Fruit fly (Drosophila melanogaster) whole organism, embryonic: Measurements from ENCODE around the gene CG13063.

ENCODE experiments used
- Ada2b ChIP-seq: fragments of 200-800 bp; sonication (Bioruptor generic); IDR thresholded peaks from 2 replicates; pipeline ENCODE4 v1.3.6; 2022; ENCODE audit warnings: missing biosample characterization, missing genetic modification characterization
- Atf6 ChIP-seq: fragments of 200-800 bp; sonication (Bioruptor generic); IDR thresholded peaks from 2 replicates; pipeline ENCODE4 v1.3.6; 2022; ENCODE audit warnings: missing biosample characterization, missing genetic modification characterization
- Bgb ChIP-seq: fragments of 200-800 bp; sonication (Bioruptor generic); IDR thresholded peaks from 2 replicates; pipeline ENCODE4 v1.3.6; 2022; ENCODE audit warnings: missing biosample characterization, missing genetic modification characterization; ENCODE audit not compliant: partially characterized antibody
- CG13775 ChIP-seq: fragments of 200-800 bp; sonication (Bioruptor generic); optimal IDR thresholded peaks from 3 replicates; lab custom pipeline; 2017; ENCODE audit warnings: missing biosample characterization, mild to moderate bottlenecking, missing genetic modification characterization
- CG14441 ChIP-seq: fragments of 200-800 bp; sonication (Bioruptor generic); IDR thresholded peaks from 2 replicates; pipeline ENCODE4 v1.3.6; 2022; ENCODE audit warnings: missing biosample characterization, missing genetic modification characterization
- CG1603 ChIP-seq: fragments of 200-800 bp; sonication (Bioruptor generic); optimal IDR thresholded peaks from 2 replicates; lab custom pipeline; 2019; ENCODE audit warnings: missing biosample characterization, mild to moderate bottlenecking, missing genetic modification characterization, moderate library complexity
- CG1647 ChIP-seq: fragments of 200-800 bp; sonication (Bioruptor generic); optimal IDR thresholded peaks from 3 replicates; lab custom pipeline; 2016; ENCODE audit warnings: missing biosample characterization, missing genetic modification characterization
- CG2202 ChIP-seq: fragments of 200-800 bp; sonication (Bioruptor generic); optimal IDR thresholded peaks from 2 replicates; lab custom pipeline; 2018; ENCODE audit warnings: missing biosample characterization, mild to moderate bottlenecking, missing genetic modification characterization
- CG31224 ChIP-seq: fragments of 200-800 bp; sonication (Bioruptor generic); IDR thresholded peaks from 2 replicates; pipeline ENCODE4 v1.3.6; 2022; ENCODE audit warnings: missing biosample characterization, missing genetic modification characterization
- CG32532 ChIP-seq: fragments of 200-800 bp; sonication (Bioruptor generic); IDR thresholded peaks from 2 replicates; pipeline ENCODE4 v1.3.6; 2022; ENCODE audit warnings: missing biosample characterization, missing genetic modification characterization
- CG3281 ChIP-seq: fragments of 200-800 bp; sonication (Bioruptor generic); optimal IDR thresholded peaks from 3 replicates; lab custom pipeline; 2017; ENCODE audit warnings: missing biosample characterization, mild to moderate bottlenecking, missing genetic modification characterization
- CG4282 ChIP-seq: fragments of 200-800 bp; sonication (Bioruptor generic); optimal IDR thresholded peaks from 2 replicates; lab custom pipeline; 2016; ENCODE audit warnings: missing biosample characterization, missing genetic modification characterization
- CG6175 ChIP-seq: fragments of 200-800 bp; sonication (Bioruptor generic); IDR thresholded peaks from 3 replicates; pipeline ENCODE4 v1.3.6; 2022; ENCODE audit warnings: missing biosample characterization, missing genetic modification characterization
- CG6854 ChIP-seq: fragments of 200-800 bp; sonication (Bioruptor generic); optimal IDR thresholded peaks from 3 replicates; lab custom pipeline; 2017; ENCODE audit warnings: missing biosample characterization, mild to moderate bottlenecking, missing genetic modification characterization
- CG7786 ChIP-seq: fragments of 200-800 bp; sonication (Bioruptor generic); optimal IDR thresholded peaks from 2 replicates; lab custom pipeline; 2016; ENCODE audit warnings: missing biosample characterization, missing genetic modification characterization
- CG8290 ChIP-seq, 3 experiments: fragments of 200-800 bp; sonication (Bioruptor generic); optimal IDR thresholded peaks; 2 replicates each; lab custom pipeline; 2016 to 2019; ENCODE audit warnings: missing biosample characterization in 3 of 3, missing genetic modification characterization in 3 of 3, mild to moderate bottlenecking in 2 of 3, moderate library complexity in 1 of 3
- D ChIP-seq, 2 experiments: fragments of 200-800 bp in 1 of 2; fragments of >200 bp in 1 of 2; sonication (Bioruptor generic) in 1 of 2; optimal IDR thresholded peaks; 2 replicates in 1 of 2; 3 replicates in 1 of 2; lab custom pipeline; 2017; ENCODE audit warnings: mild to moderate bottlenecking in 1 of 2, missing biosample characterization in 1 of 2, missing genetic modification characterization in 1 of 2, missing genetic modification reagents in 1 of 2
- Deaf1 ChIP-seq: fragments of 200-800 bp; optimal IDR thresholded peaks from 3 replicates; lab custom pipeline; 2019; ENCODE audit warnings: missing biosample characterization, mild to moderate bottlenecking, missing genetic modification characterization, moderate library complexity
- Dp ChIP-seq: fragments of 200-800 bp; sonication (Bioruptor generic); optimal IDR thresholded peaks from 2 replicates; lab custom pipeline; 2018; ENCODE audit warnings: missing biosample characterization, mild to moderate bottlenecking, missing genetic modification characterization, moderate library complexity
- Ets65A ChIP-seq: fragments of 200-800 bp; sonication (Bioruptor generic); peaks from one replicate; lab custom pipeline; 2016; ENCODE audit warnings: missing biosample characterization, missing genetic modification characterization
- Fer3 ChIP-seq: fragments of 200-800 bp; sonication (Bioruptor generic); optimal IDR thresholded peaks from 2 replicates; lab custom pipeline; 2018; ENCODE audit warnings: missing biosample characterization, mild to moderate bottlenecking, missing genetic modification characterization, moderate library complexity
- Hmx ChIP-seq: fragments of 200-800 bp; sonication (Bioruptor generic); optimal IDR thresholded peaks from 2 replicates; lab custom pipeline; 2016; ENCODE audit warnings: missing biosample characterization, missing genetic modification characterization
- Lhr ChIP-seq: fragments of 200-800 bp; sonication (Bioruptor generic); optimal IDR thresholded peaks from 3 replicates; lab custom pipeline; 2017; ENCODE audit warnings: mild to moderate bottlenecking, missing biosample characterization, missing genetic modification reagents, missing genetic modification characterization
- Mrtf ChIP-seq: fragments of 200-800 bp; sonication (Bioruptor generic); IDR thresholded peaks from 3 replicates; pipeline ENCODE4 v1.3.6; 2022; ENCODE audit warnings: missing biosample characterization, missing genetic modification characterization
- NC2α ChIP-seq: fragments of 200-800 bp; sonication (Bioruptor generic); optimal IDR thresholded peaks from 2 replicates; lab custom pipeline; 2016; ENCODE audit warnings: missing biosample characterization, missing genetic modification characterization
- NFAT ChIP-seq: fragments of 200-800 bp; sonication (Bioruptor generic); IDR thresholded peaks from 2 replicates; pipeline ENCODE4 v1.3.6; 2022; ENCODE audit warnings: missing biosample characterization, missing genetic modification characterization
- Optix ChIP-seq: fragments of 200-800 bp; sonication (Bioruptor generic); IDR thresholded peaks from 3 replicates; pipeline ENCODE4 v1.3.6; 2022; ENCODE audit warnings: missing biosample characterization, missing genetic modification characterization
- Rfx ChIP-seq: fragments of 200-800 bp; sonication (Bioruptor generic); IDR thresholded peaks from 2 replicates; pipeline ENCODE4 v1.3.6; 2022; ENCODE audit warnings: missing biosample characterization, missing genetic modification characterization
- Sry-δ ChIP-seq: fragments of 200-800 bp; sonication (Bioruptor generic); optimal IDR thresholded peaks from 2 replicates; lab custom pipeline; 2016; ENCODE audit warnings: missing biosample characterization, missing genetic modification characterization
- Taf1 ChIP-seq: fragments of 200-800 bp; sonication (Bioruptor generic); IDR thresholded peaks from 2 replicates; pipeline ENCODE4 v1.3.6; 2022; ENCODE audit warnings: missing biosample characterization, missing genetic modification characterization
- al ChIP-seq: fragments of 200-800 bp; sonication (Bioruptor generic); IDR thresholded peaks from 2 replicates; pipeline ENCODE4 v1.3.6; 2022; ENCODE audit warnings: missing biosample characterization, missing genetic modification characterization
- bcd ChIP-seq: fragments of 200-800 bp; sonication (Bioruptor generic); optimal IDR thresholded peaks from 2 replicates; lab custom pipeline; 2017; ENCODE audit warnings: missing biosample characterization, mild to moderate bottlenecking, missing genetic modification characterization
- bowl ChIP-seq: fragments of 200-800 bp; sonication (Bioruptor generic); IDR thresholded peaks from 2 replicates; pipeline ENCODE4 v1.3.6; 2022; ENCODE audit warnings: missing biosample characterization, missing genetic modification characterization
- ci ChIP-seq: fragments of 200-800 bp; sonication (Bioruptor generic); IDR thresholded peaks from 3 replicates; pipeline ENCODE4 v1.3.6; 2022; ENCODE audit warnings: missing biosample characterization, missing genetic modification characterization
- crp ChIP-seq, 2 experiments: fragments of 200-800 bp; sonication (Bioruptor generic); optimal IDR thresholded peaks; 2 replicates in 1 of 2; 3 replicates in 1 of 2; lab custom pipeline; 2017; ENCODE audit warnings: missing biosample characterization in 2 of 2, missing genetic modification characterization in 2 of 2, mild to moderate bottlenecking in 1 of 2, moderate library complexity in 1 of 2
- danr ChIP-seq: fragments of 200-800 bp; sonication (Bioruptor generic); IDR thresholded peaks from 2 replicates; pipeline ENCODE4 v1.3.6; 2022; ENCODE audit warnings: missing biosample characterization, missing genetic modification characterization
- ewg ChIP-seq: fragments of 200-800 bp; sonication (Bioruptor generic); optimal IDR thresholded peaks from 3 replicates; lab custom pipeline; 2017; ENCODE audit warnings: mild to moderate bottlenecking, missing biosample characterization, missing genetic modification reagents, missing genetic modification characterization
- fd3F ChIP-seq: fragments of 200-800 bp; sonication (Bioruptor generic); optimal IDR thresholded peaks from 2 replicates; lab custom pipeline; 2018; ENCODE audit warnings: missing biosample characterization, mild to moderate bottlenecking, missing genetic modification characterization, moderate library complexity
- fu2 ChIP-seq: fragments of 200-800 bp; sonication (Bioruptor generic); optimal IDR thresholded peaks from 2 replicates; lab custom pipeline; 2016; ENCODE audit warnings: missing biosample characterization, missing genetic modification characterization
- gsb ChIP-seq: fragments of 200-800 bp; sonication (Bioruptor generic); IDR thresholded peaks from 2 replicates; pipeline ENCODE4 v1.3.6; 2022; ENCODE audit warnings: missing biosample characterization, missing genetic modification characterization
- mirr ChIP-seq: fragments of 200-800 bp; sonication (Bioruptor generic); optimal IDR thresholded peaks from 3 replicates; lab custom pipeline; 2018; ENCODE audit warnings: missing biosample characterization, mild to moderate bottlenecking, missing genetic modification characterization
- pan ChIP-seq, 4 experiments: fragments of >200 bp in 3 of 4; fragments of 200-800 bp in 1 of 4; sonication (Bioruptor generic) in 1 of 4; optimal IDR thresholded peaks in 3 of 4; IDR thresholded peaks in 1 of 4; 2 replicates each; pipeline versions ENCODE4 v1.3.6 to Lab custom; 2017 to 2022; ENCODE audit warnings: missing biosample characterization in 2 of 4, missing genetic modification characterization in 2 of 4, mixed read lengths in 1 of 4
- sd ChIP-seq: fragments of 200-800 bp; sonication (Bioruptor generic); optimal IDR thresholded peaks from 3 replicates; lab custom pipeline; 2018; ENCODE audit warnings: missing biosample characterization, mild to moderate bottlenecking, missing genetic modification characterization, moderate library complexity
- slbo ChIP-seq: fragments of 200-800 bp; sonication (Bioruptor generic); IDR thresholded peaks from 2 replicates; pipeline ENCODE4 v1.3.6; 2022; ENCODE audit warnings: missing biosample characterization, missing genetic modification characterization
- tin ChIP-seq: fragments of 200-800 bp; sonication (Bioruptor generic); optimal IDR thresholded peaks from 3 replicates; lab custom pipeline; 2016; ENCODE audit warnings: missing biosample characterization, missing genetic modification characterization
- tup ChIP-seq: fragments of 200-800 bp; sonication (Bioruptor generic); optimal IDR thresholded peaks from 2 replicates; lab custom pipeline; 2016; ENCODE audit warnings: missing biosample characterization, mild to moderate bottlenecking, missing genetic modification characterization, moderate library complexity
- usp ChIP-seq: fragments of >200 bp; optimal IDR thresholded peaks from 2 replicates; lab custom pipeline; 2017; ENCODE audit warnings: missing biosample characterization, missing genetic modification characterization
- zfh1 ChIP-seq: fragments of 200-800 bp; sonication (Bioruptor generic); IDR thresholded peaks from 3 replicates; pipeline ENCODE4 v1.3.6; 2022; ENCODE audit warnings: missing biosample characterization, missing genetic modification characterization

The CG13063 gene

dm6 chr3L:16327776-16328175, 21.4 kb downstream of the CG13063 start, which contains the start of gene CG13038 (continued):
- TF ChIP-seq CG6175 (0 out of 3 replicates have a peak, but pooled peaks have one; percentile 23), NFAT (GFP tag; lab: Robert Waterston, UW) (peak; percentile 39; the same call in 1 of the 2 replicates), CG31224 (GFP tag; lab: Robert Waterston, UW) (no peak), Taf1 (no peak), pan (optimal IDR thresholded peaks at IDR 0.05; lab: Kevin White, UChicago) (no peak), pan (GFP tag; optimal IDR thresholded peaks at IDR 0.05 in 1 of 2, IDR thresholded peaks at IDR 0.05 in 1 of 2) (peak in 1 of 2 experiments; percentile 9), ci (GFP tag; lab: Robert Waterston, UW) (0 out of 3 replicates have a peak, but pooled peaks have one; percentile 19), Lhr (GFP tag; lab: Kevin White, UChicago) (no peak), NC2α (GFP tag; lab: Kevin White, UChicago) (no peak), bowl (GFP tag; lab: Robert Waterston, UW) (0 out of 2 replicates have a peak, but pooled peaks have one; percentile 10), CG2202 (tag; lab: Kevin White, UChicago) (no peak), Hmx (GFP tag; lab: Kevin White, UChicago) (no peak), fd3F (no peak), mirr (GFP tag; lab: Kevin White, UChicago) (no peak), usp (GFP tag; lab: Kevin White, UChicago) (no peak), slbo (GFP tag; lab: Robert Waterston, UW) (no peak; the same call in 1 of the 2 replicates), zfh1 (GFP tag; lab: Robert Waterston, UW) (no peak), fu2 (GFP tag; lab: Kevin White, UChicago) (no peak), Bgb (GFP tag; lab: Robert Waterston, UW) (no peak), Mrtf (GFP tag; lab: Robert Waterston, UW) (0 out of 3 replicates have a peak, but pooled peaks have one; percentile 29), Deaf1 (tag; lab: Kevin White, UChicago) (no peak), sd (tag; lab: Kevin White, UChicago) (peak; percentile 26), D (optimal IDR thresholded peaks at IDR 0.05; lab: Kevin White, UChicago) (no peak), D (GFP tag; optimal IDR thresholded peaks at IDR 0.05; lab: Kevin White, UChicago) (no peak), bcd (no peak), CG8290 (GFP tag; optimal IDR thresholded peaks at IDR 0.05; lab: Kevin White, UChicago) (no peak), CG8290 (tag; optimal IDR thresholded peaks at IDR 0.05; lab: Kevin White, UChicago) (peak in 1 of 2 experiments; percentile 40), Dp (GFP tag; lab: Kevin White, UChicago) (no peak), CG32532 (peak; percentile 48), crp (GFP tag; optimal IDR thresholded peaks at IDR 0.05; lab: Kevin White, UChicago) (no peak), tup (GFP tag; lab: Kevin White, UChicago) (no peak), CG6854 (GFP tag; lab: Kevin White, UChicago) (no peak)

dm6 chr3L:16328207-16328891, 21.9 kb downstream of the CG13063 start, which contains the start of gene CG13058:
Gene CG13058, plus strand, starts transcription at chr3L:16328841.
- TF ChIP-seq CG13775 (GFP tag; lab: Kevin White, UChicago) (peak; percentile 36), gsb (GFP tag; lab: Robert Waterston, UW) (peak; percentile 52; the same call in 1 of the 2 replicates), CG1647 (GFP tag; lab: Kevin White, UChicago) (peak; percentile 44), CG14441 (GFP tag; lab: Robert Waterston, UW) (0 out of 2 replicates have a peak, but pooled peaks have one; percentile 41), Atf6 (GFP tag; lab: Robert Waterston, UW) (peak; percentile 84), CG1603 (tag; lab: Kevin White, UChicago) (peak; percentile 28), Fer3 (peak; percentile 59), Optix (peak; percentile 55; the same call in 1 of the 3 replicates), Ets65A (peak; percentile 45), ewg (GFP tag; lab: Kevin White, UChicago) (peak; percentile 3), CG7786 (peak; percentile 61), CG4282 (GFP tag; lab: Kevin White, UChicago) (no peak), al (GFP tag; lab: Robert Waterston, UW) (0 out of 2 replicates have a peak, but pooled peaks have one; percentile 23), CG3281 (peak; percentile 43), Rfx (GFP tag; lab: Robert Waterston, UW) (0 out of 2 replicates have a peak, but pooled peaks have one; percentile 31), danr (no peak), Sry-δ (GFP tag; lab: Kevin White, UChicago) (peak; percentile 32), Ada2b (GFP tag; lab: Robert Waterston, UW) (peak; percentile 90), tin (GFP tag; lab: Kevin White, UChicago) (peak; percentile 25)
